Fruit fly (Drosophila melanogaster): Measurements from ENCODE around the gene RpL17.

Gene RpL17

DNA sequence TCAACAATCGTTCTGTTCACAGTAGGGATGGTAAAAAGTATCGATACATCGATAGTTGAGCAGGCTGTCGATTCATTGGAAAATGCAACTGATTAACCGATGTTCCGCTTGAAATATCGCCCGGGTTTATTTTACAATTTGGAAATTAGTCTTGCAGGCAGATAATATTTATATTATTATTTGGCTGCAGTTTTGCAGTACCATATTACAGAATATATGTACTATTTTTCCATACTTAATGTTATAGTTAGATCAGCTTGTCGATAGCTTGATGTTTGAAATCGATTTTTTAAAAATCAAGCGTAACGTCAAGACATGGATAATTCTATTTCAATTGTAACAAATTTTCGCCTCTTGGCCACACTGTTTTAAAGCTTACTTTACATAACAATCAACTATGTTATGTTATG is 49.1 kb downstream of the RpL17 start, which contains the start of gene CG14442 (continued):
- TF ChIP-seq Gug (GFP tag; IDR thresholded peaks at IDR 0.05) (peak; percentile 34; the same call in 1 of the 4 replicates), CG17385 (GFP tag; optimal IDR thresholded peaks at IDR 0.05) (no peak), CG11093 (GFP tag; IDR thresholded peaks at IDR 0.05) (no peak), Sry-δ (GFP tag; optimal IDR thresholded peaks at IDR 0.05) (peak; percentile 88), Eip74EF (GFP tag; optimal IDR thresholded peaks at IDR 0.05) (no peak), sqz (GFP tag; optimal IDR thresholded peaks at IDR 0.05) (no peak), CG30403 (GFP tag; optimal IDR thresholded peaks at IDR 0.05) (peak; percentile 64), CG8478 (optimal IDR thresholded peaks at IDR 0.05) (no peak), Mrtf (GFP tag; IDR thresholded peaks at IDR 0.05) (no peak), slou (GFP tag; optimal IDR thresholded peaks at IDR 0.05) (no peak), CG42726 (GFP tag; IDR thresholded peaks at IDR 0.05; ENCODE audit: partially characterized antibody) (peak; percentile 86), CG11504 (tag; optimal IDR thresholded peaks at IDR 0.05) (peak; percentile 37), eyg (GFP tag; optimal IDR thresholded peaks at IDR 0.05) (no peak), unc-4 (GFP tag; IDR thresholded peaks at IDR 0.05; ENCODE audit: partially characterized antibody) (peak; percentile 93), CG17829 (tag; optimal IDR thresholded peaks at IDR 0.05) (peak; percentile 50), wek (GFP tag; optimal IDR thresholded peaks at IDR 0.05) (no peak), p53 (GFP tag; optimal IDR thresholded peaks at IDR 0.05) (no peak), Ssrp (tag; optimal IDR thresholded peaks at IDR 0.05) (peak; percentile 7), Rfx (GFP tag; IDR thresholded peaks at IDR 0.05) (peak; percentile 51), cas (GFP tag; IDR thresholded peaks at IDR 0.05) (no peak), rib (GFP tag; IDR thresholded peaks at IDR 0.05) (no peak), Six4 (GFP tag; optimal IDR thresholded peaks at IDR 0.05) (no peak), h (optimal IDR thresholded peaks at IDR 0.05) (no peak), Ptx1 (GFP tag; IDR thresholded peaks at IDR 0.05) (no peak; the same call in 1 of the 2 replicates), jing (GFP tag; optimal IDR thresholded peaks at IDR 0.05) (no peak), hkb (optimal IDR thresholded peaks at IDR 0.05) (no peak), hkb (GFP tag; IDR thresholded peaks at IDR 0.05) (no peak), CG3163 (GFP tag; optimal IDR thresholded peaks at IDR 0.05) (no peak), CG7556 (GFP tag; optimal IDR thresholded peaks at IDR 0.05) (peak; percentile 12), CG18764 (GFP tag; optimal IDR thresholded peaks at IDR 0.05) (no peak), CG17912 (GFP tag; optimal IDR thresholded peaks at IDR 0.05) (no peak), stc (GFP tag; IDR thresholded peaks at IDR 0.05) (no peak), CG3281 (GFP tag; optimal IDR thresholded peaks at IDR 0.05) (peak; percentile 20), Asciz (GFP tag; optimal IDR thresholded peaks at IDR 0.05) (no peak), kah (GFP tag; optimal IDR thresholded peaks at IDR 0.05) (no peak), CG11247 (GFP tag; IDR thresholded peaks at IDR 0.05) (no peak), PHDP (tag; optimal IDR thresholded peaks at IDR 0.05) (peak; percentile 20), CG34224 (GFP tag; IDR thresholded peaks at IDR 0.05; ENCODE audit: partially characterized antibody) (peak; percentile 90), otp (GFP tag; IDR thresholded peaks at IDR 0.05) (no peak), CG10462 (GFP tag; optimal IDR thresholded peaks at IDR 0.05) (no peak), zen (tag; optimal IDR thresholded peaks at IDR 0.05) (no peak), CG5245 (GFP tag; optimal IDR thresholded peaks at IDR 0.05) (no peak), ro (GFP tag; IDR thresholded peaks at IDR 0.05) (no peak), Rx (GFP tag; IDR thresholded peaks at IDR 0.05) (no peak), CG31365 (tag; optimal IDR thresholded peaks at IDR 0.05) (no peak), Dfd (GFP tag; optimal IDR thresholded peaks at IDR 0.05) (no peak), CG32767 (GFP tag; IDR thresholded peaks at IDR 0.05) (no peak), cg (GFP tag; optimal IDR thresholded peaks at IDR 0.05) (no peak), MBD-R2 (GFP tag; IDR thresholded peaks at IDR 0.05) (peak; percentile 8; the same call in 1 of the 2 replicates), amos (GFP tag; IDR thresholded peaks at IDR 0.05; ENCODE audit: partially characterized antibody) (peak; percentile 94), ap (GFP tag; IDR thresholded peaks at IDR 0.05) (no peak), zfh1 (GFP tag; IDR thresholded peaks at IDR 0.05) (peak; percentile 49; the same call in 1 of the 3 replicates), nerfin-1 (tag; optimal IDR thresholded peaks at IDR 0.05) (no peak)

All from whole organism, embryonic.